Worm (Caenorhabditis elegans) whole organism, young adult: ENCODE data around the gene srd-11.

Experiments
- F57A8.1 ChIP-seq: fragments of 200-800 bp; sonication (Bioruptor generic); optimal IDR thresholded peaks from 2 replicates; lab custom pipeline; 2018; ENCODE audit warnings: mild to moderate bottlenecking, missing genetic modification characterization, moderate library complexity, missing compliant biosample characterization
- him-1 ChIP-seq: sonication (generic microtip); optimal IDR thresholded peaks from 2 replicates; lab custom pipeline; 2016; ENCODE audit warnings: missing genotype, missing genetic modification reagents, missing genetic modification characterization, missing compliant biosample characterization
- lsl-1 ChIP-seq: fragments of 200-800 bp; sonication (Bioruptor generic); optimal IDR thresholded peaks from 2 replicates; lab custom pipeline; 2018; ENCODE audit warnings: mild to moderate bottlenecking, missing genetic modification characterization, moderate library complexity, missing compliant biosample characterization
- ztf-18 ChIP-seq: sonication (generic microtip); optimal IDR thresholded peaks from 2 replicates; lab custom pipeline; 2016; ENCODE audit warnings: missing genotype, mild to moderate bottlenecking, missing genetic modification characterization, missing compliant biosample characterization
- ztf-25 ChIP-seq: fragments of 200-800 bp; sonication (Bioruptor generic); IDR thresholded peaks from 2 replicates; pipeline ENCODE4 v1.3.6; 2022; ENCODE audit warnings: missing genetic modification reagents, missing genetic modification characterization, missing compliant biosample characterization

DNA sequence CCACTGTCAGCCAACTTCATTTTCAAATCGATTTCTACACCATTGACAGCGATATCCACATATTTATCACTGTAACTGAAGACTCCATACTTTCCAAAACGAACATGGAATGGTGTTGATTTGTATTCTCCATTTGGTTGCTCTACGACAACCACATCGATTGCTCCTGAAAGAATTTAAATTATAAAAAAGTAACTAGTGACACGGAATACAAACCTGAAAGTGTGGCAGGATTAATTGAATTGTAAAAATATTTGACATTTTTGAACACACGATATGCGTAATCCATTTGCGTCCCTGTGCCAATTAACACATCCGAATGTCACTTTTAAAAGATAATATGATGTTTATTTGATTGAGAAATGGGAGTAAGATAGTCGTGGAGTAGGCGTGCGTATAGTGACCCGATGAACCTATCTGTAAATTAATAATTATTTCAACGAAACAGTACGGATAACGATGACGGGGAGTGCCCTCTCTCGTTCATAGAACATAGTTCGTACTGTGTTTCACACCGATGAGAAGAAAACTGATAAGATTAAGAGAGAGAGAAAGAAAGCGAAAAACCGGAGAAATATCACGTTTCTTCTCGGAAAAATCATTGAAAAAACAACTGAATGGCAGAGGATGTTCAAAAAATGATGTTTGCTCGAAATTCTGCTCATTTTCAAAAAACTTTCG is 34.2 kb upstream of the srd-11 start, which contains the start of gene lpin-1:
- TF ChIP-seq lsl-1 (GFP tag; lab: Kevin White, UChicago): no peak
- TF ChIP-seq ztf-18 (tag; lab: Kevin White, UChicago): no peak
- TF ChIP-seq F57A8.1 (GFP tag; lab: Kevin White, UChicago): no peak
- no peak for TF ChIP-seq ztf-25
- TF ChIP-seq him-1: no peak
